Fruit fly (Drosophila melanogaster): ENCODE data around the gene CG4953.
A peak's percentile ranks its signal among the peaks of the same experiment; 100 is the strongest.

The CG4953 gene

dm6 chr2L:10310614-10311382 lies 44.3 kb downstream of the CG4953 start, which contains the start of gene Cdk5alpha:
TSS of gene Cdk5alpha (minus strand) at chr2L:10310956.
- no peak for TF ChIP-seq psq (GFP tag; optimal IDR thresholded peaks at IDR 0.05)
- TF ChIP-seq CrebA (GFP tag; optimal IDR thresholded peaks at IDR 0.05; ENCODE audit: borderline replicate concordance): no peak
- TF ChIP-seq Rel (GFP tag; optimal IDR thresholded peaks at IDR 0.05): no peak
- TF ChIP-seq Rel (tag; optimal IDR thresholded peaks at IDR 0.05): no peak
- no peak for TF ChIP-seq CG32264 (GFP tag; optimal IDR thresholded peaks at IDR 0.05)
- peak; percentile 33 for TF ChIP-seq Hnf4 (GFP tag; optimal IDR thresholded peaks at IDR 0.05)
- no peak for TF ChIP-seq Myc (optimal IDR thresholded peaks at IDR 0.05)
- peak; percentile 59 for TF ChIP-seq tai (GFP tag; optimal IDR thresholded peaks at IDR 0.05)
- TF ChIP-seq h (GFP tag; optimal IDR thresholded peaks at IDR 0.05): no peak
- TF ChIP-seq pan (optimal IDR thresholded peaks at IDR 0.05): no peak
- TF ChIP-seq Hr83 (GFP tag; optimal IDR thresholded peaks at IDR 0.05; ENCODE audit: poor library complexity, severe bottlenecking): peak; percentile 6
- no peak for TF ChIP-seq GATAd (GFP tag; optimal IDR thresholded peaks at IDR 0.05)
- TF ChIP-seq Jra (GFP tag; optimal IDR thresholded peaks at IDR 0.05): no peak
- no peak for TF ChIP-seq dmrt93B (GFP tag; optimal IDR thresholded peaks at IDR 0.05)

- TF ChIP-seq tai (GFP tag; optimal IDR thresholded peaks at IDR 0.05): peak; percentile 1
- TF ChIP-seq woc (GFP tag; optimal IDR thresholded peaks at IDR 0.05): no peak
- TF ChIP-seq sage (GFP tag; optimal IDR thresholded peaks at IDR 0.05): peak; percentile 47
- TF ChIP-seq Vsx2 (GFP tag; optimal IDR thresholded peaks at IDR 0.05; ENCODE audit: partially characterized antibody): no peak
- peak; percentile 10 for TF ChIP-seq Myc (optimal IDR thresholded peaks at IDR 0.05)
- TF ChIP-seq jim (GFP tag; optimal IDR thresholded peaks at IDR 0.05): no peak
- no peak for TF ChIP-seq Jra (GFP tag; optimal IDR thresholded peaks at IDR 0.05)
- no peak for TF ChIP-seq usp (GFP tag; optimal IDR thresholded peaks at IDR 0.05)
These were observed 45.3 kb downstream of the CG4953 start for dm6 chr2L:10311822-10312221.

dm6 chr2L:10314327-10315210 lies 48.1 kb downstream of the CG4953 start, which contains the start of the genes Usp14 and CG4972:
TSS of gene Usp14 (minus strand) at chr2L:10314396.
TSS of gene CG4972 (plus strand) at chr2L:10314792.
- TF ChIP-seq Jra (GFP tag; optimal IDR thresholded peaks at IDR 0.05): no peak
- TF ChIP-seq HLH106 (tag; optimal IDR thresholded peaks at IDR 0.05): peak; percentile 8
- TF ChIP-seq br (GFP tag; optimal IDR thresholded peaks at IDR 0.05): no peak
- TF ChIP-seq usp (GFP tag; optimal IDR thresholded peaks at IDR 0.05): no peak
- TF ChIP-seq woc (GFP tag; optimal IDR thresholded peaks at IDR 0.05): peak; percentile 69
- no peak for TF ChIP-seq fru (GFP tag; optimal IDR thresholded peaks at IDR 0.05)
- no peak for TF ChIP-seq Vsx2 (GFP tag; optimal IDR thresholded peaks at IDR 0.05; ENCODE audit: partially characterized antibody)
- TF ChIP-seq sage (GFP tag; optimal IDR thresholded peaks at IDR 0.05): no peak

- no peak for TF ChIP-seq CrebA (GFP tag; optimal IDR thresholded peaks at IDR 0.05; ENCODE audit: borderline replicate concordance)
- no peak for TF ChIP-seq br (GFP tag; optimal IDR thresholded peaks at IDR 0.05)
- no peak for TF ChIP-seq Dfd (GFP tag; optimal IDR thresholded peaks at IDR 0.05)
- no peak for TF ChIP-seq pan (optimal IDR thresholded peaks at IDR 0.05)
- TF ChIP-seq psq (GFP tag; optimal IDR thresholded peaks at IDR 0.05): no peak
- TF ChIP-seq Hr78 (GFP tag; optimal IDR thresholded peaks at IDR 0.05): no peak
- no peak for TF ChIP-seq rgr (GFP tag; optimal IDR thresholded peaks at IDR 0.05)
- no peak for TF ChIP-seq tai (GFP tag; optimal IDR thresholded peaks at IDR 0.05)
- TF ChIP-seq brk (GFP tag; optimal IDR thresholded peaks at IDR 0.05): no peak
- TF ChIP-seq ey (GFP tag; optimal IDR thresholded peaks at IDR 0.05): no peak
- no peak for TF ChIP-seq OdsH (GFP tag; optimal IDR thresholded peaks at IDR 0.05)
- no peak for TF ChIP-seq sv (GFP tag; optimal IDR thresholded peaks at IDR 0.05)
- TF ChIP-seq HLH106 (tag; optimal IDR thresholded peaks at IDR 0.05): no peak
- TF ChIP-seq woc (GFP tag; optimal IDR thresholded peaks at IDR 0.05): no peak
These were observed 49.4 kb downstream of the CG4953 start for dm6 chr2L:10315888-10316287.

All from whole organism, wandering third instar larva.